Fruit fly (Drosophila melanogaster) whole organism, embryonic: ENCODE results near the gene CG15773.

Source experiments
- Ada2b ChIP-seq: fragments of 200-800 bp; sonication (Bioruptor generic); IDR thresholded peaks from 2 replicates; pipeline ENCODE4 v1.3.6; 2022; ENCODE audit warnings: missing biosample characterization, missing genetic modification characterization
- Aef1 ChIP-seq: fragments of 200-800 bp; sonication (Bioruptor generic); IDR thresholded peaks from 3 replicates; pipeline ENCODE4 v1.3.6; 2022; ENCODE audit warnings: missing biosample characterization, missing genetic modification characterization
- Asciz ChIP-seq: fragments of 200-800 bp; sonication (Bioruptor generic); optimal IDR thresholded peaks from 2 replicates; lab custom pipeline; 2017; ENCODE audit warnings: missing biosample characterization, mild to moderate bottlenecking, missing genetic modification characterization, missing genetic modification reagents
- Atf-2 ChIP-seq: fragments of 200-800 bp; sonication (Bioruptor generic); optimal IDR thresholded peaks from 2 replicates; lab custom pipeline; 2016; ENCODE audit warnings: missing biosample characterization, missing genetic modification characterization
- BEAF-32 ChIP-seq: fragments of 200-800 bp; sonication (Bioruptor generic); optimal IDR thresholded peaks from 3 replicates; lab custom pipeline; 2017; ENCODE audit warnings: missing biosample characterization, missing genetic modification characterization, mild to moderate bottlenecking, moderate library complexity, missing genetic modification reagents
- CG2678 ChIP-seq: fragments of 200-800 bp; sonication (Bioruptor generic); optimal IDR thresholded peaks from 3 replicates; lab custom pipeline; 2019; ENCODE audit warnings: missing biosample characterization, mild to moderate bottlenecking, missing genetic modification characterization, moderate library complexity
- CG2889 ChIP-seq: fragments of 200-800 bp; sonication (Bioruptor generic); IDR thresholded peaks from 3 replicates; pipeline ENCODE4 v1.3.6; 2022; ENCODE audit warnings: missing biosample characterization, missing genetic modification characterization
- CG3163 ChIP-seq: fragments of 200-800 bp; sonication (Bioruptor generic); optimal IDR thresholded peaks from 3 replicates; lab custom pipeline; 2016; ENCODE audit warnings: missing biosample characterization, missing genetic modification characterization
- CG3838 ChIP-seq: fragments of 200-800 bp; sonication (Bioruptor generic); optimal IDR thresholded peaks from 3 replicates; lab custom pipeline; 2016; ENCODE audit warnings: missing biosample characterization, missing genetic modification characterization
- CG3847 ChIP-seq: fragments of 200-800 bp; sonication (Bioruptor generic); IDR thresholded peaks from 2 replicates; pipeline ENCODE4 v1.3.6; 2022; ENCODE audit warnings: missing biosample characterization, missing genetic modification characterization
- CG4282 ChIP-seq: fragments of 200-800 bp; sonication (Bioruptor generic); optimal IDR thresholded peaks from 2 replicates; lab custom pipeline; 2016; ENCODE audit warnings: missing biosample characterization, missing genetic modification characterization
- CG4328 ChIP-seq: fragments of 200-800 bp; sonication (Bioruptor generic); optimal IDR thresholded peaks from 3 replicates; lab custom pipeline; 2017; ENCODE audit warnings: missing biosample characterization, missing genetic modification reagents, missing genetic modification characterization
- CG6254 ChIP-seq: fragments of 200-800 bp; sonication (Bioruptor generic); optimal IDR thresholded peaks from 3 replicates; lab custom pipeline; 2017; ENCODE audit warnings: mild to moderate bottlenecking, missing biosample characterization, missing genetic modification reagents, missing genetic modification characterization
- CG7839 ChIP-seq: fragments of 200-800 bp; sonication (Bioruptor generic); optimal IDR thresholded peaks from 3 replicates; lab custom pipeline; 2018; ENCODE audit warnings: missing biosample characterization, mild to moderate bottlenecking, missing genetic modification characterization, moderate library complexity
- CG8388 ChIP-seq: fragments of 200-800 bp; sonication (Bioruptor generic); optimal IDR thresholded peaks from 2 replicates; lab custom pipeline; 2019; ENCODE audit warnings: missing biosample characterization, mild to moderate bottlenecking, missing genetic modification characterization, moderate library complexity
- CG9876 ChIP-seq: fragments of 200-800 bp; sonication (Bioruptor generic); optimal IDR thresholded peaks from 2 replicates; lab custom pipeline; 2016; ENCODE audit warnings: missing biosample characterization, missing genetic modification characterization
- Camta ChIP-seq: fragments of 200-800 bp; sonication (Bioruptor generic); optimal IDR thresholded peaks from 2 replicates; lab custom pipeline; 2016; ENCODE audit warnings: missing biosample characterization, missing genetic modification characterization
- Chrac-16 ChIP-seq: fragments of 200-800 bp; sonication (Bioruptor generic); optimal IDR thresholded peaks from 3 replicates; lab custom pipeline; 2016; ENCODE audit warnings: missing biosample characterization, missing genetic modification characterization
- Deaf1 ChIP-seq: fragments of 200-800 bp; optimal IDR thresholded peaks from 3 replicates; lab custom pipeline; 2019; ENCODE audit warnings: missing biosample characterization, mild to moderate bottlenecking, missing genetic modification characterization, moderate library complexity
- Dfd ChIP-seq, 2 experiments: fragments of >200 bp; optimal IDR thresholded peaks; 2 replicates each; lab custom pipeline; 2017; ENCODE audit warnings: missing biosample characterization in 2 of 2, missing genetic modification characterization in 2 of 2
- Dip2 ChIP-seq: fragments of 200-800 bp; sonication (Bioruptor generic); IDR thresholded peaks from 2 replicates; pipeline ENCODE4 v1.3.6; 2022; ENCODE audit warnings: missing biosample characterization, missing genetic modification characterization
- Dip3 ChIP-seq: fragments of 200-800 bp; sonication (Bioruptor generic); optimal IDR thresholded peaks from 3 replicates; lab custom pipeline; 2016; ENCODE audit warnings: missing biosample characterization, missing genetic modification characterization
- Elba2 ChIP-seq: fragments of 200-800 bp; sonication (Bioruptor generic); optimal IDR thresholded peaks from 3 replicates; lab custom pipeline; 2016; ENCODE audit warnings: missing biosample characterization, missing genetic modification characterization
- Gug ChIP-seq: fragments of 200-800 bp; sonication (Bioruptor generic); IDR thresholded peaks from 4 replicates; pipeline ENCODE4 v1.3.6; 2022; ENCODE audit warnings: missing biosample characterization, missing genetic modification characterization
- Hr39 ChIP-seq: fragments of >200 bp; optimal IDR thresholded peaks from 2 replicates; lab custom pipeline; 2017
- MESR4 ChIP-seq: fragments of 200-800 bp; sonication (Bioruptor generic); optimal IDR thresholded peaks from 2 replicates; lab custom pipeline; 2018; ENCODE audit warnings: missing biosample characterization, mild to moderate bottlenecking, missing genetic modification characterization, moderate library complexity
- Nf-YB ChIP-seq: fragments of 200-800 bp; sonication (Bioruptor generic); optimal IDR thresholded peaks from 3 replicates; lab custom pipeline; 2019; ENCODE audit warnings: missing biosample characterization, mild to moderate bottlenecking, missing genetic modification characterization, moderate library complexity
- Optix ChIP-seq: fragments of 200-800 bp; sonication (Bioruptor generic); IDR thresholded peaks from 3 replicates; pipeline ENCODE4 v1.3.6; 2022; ENCODE audit warnings: missing biosample characterization, missing genetic modification characterization
- Pdp1 ChIP-seq, 2 experiments: fragments of 200-800 bp; sonication (Bioruptor generic); optimal IDR thresholded peaks; 3 replicates each; lab custom pipeline; 2016; ENCODE audit warnings: missing biosample characterization in 2 of 2, missing genetic modification characterization in 2 of 2, mild to moderate bottlenecking in 1 of 2, moderate library complexity in 1 of 2
- ab ChIP-seq: fragments of 200-800 bp; sonication (Bioruptor generic); optimal IDR thresholded peaks from 2 replicates; lab custom pipeline; 2016; ENCODE audit warnings: missing biosample characterization, missing genetic modification characterization
- ap ChIP-seq: fragments of 200-800 bp; sonication (Bioruptor generic); IDR thresholded peaks from 2 replicates; pipeline ENCODE4 v1.3.6; 2022; ENCODE audit warnings: missing biosample characterization, missing genetic modification characterization
- cato ChIP-seq: fragments of 200-800 bp; sonication (Bioruptor generic); optimal IDR thresholded peaks from 2 replicates; lab custom pipeline; 2016; ENCODE audit warnings: missing biosample characterization, missing genetic modification characterization, borderline replicate concordance
- cg ChIP-seq: fragments of 200-800 bp; sonication (Bioruptor generic); optimal IDR thresholded peaks from 3 replicates; lab custom pipeline; 2019; ENCODE audit warnings: missing biosample characterization, mild to moderate bottlenecking, missing genetic modification characterization, moderate library complexity
- crc ChIP-seq: fragments of 200-800 bp; sonication (Bioruptor generic); optimal IDR thresholded peaks from 2 replicates; lab custom pipeline; 2016; ENCODE audit warnings: missing biosample characterization, missing genetic modification characterization
- dati ChIP-seq: fragments of 200-800 bp; sonication (Bioruptor generic); IDR thresholded peaks from 2 replicates; pipeline ENCODE4 v1.3.6; 2022; ENCODE audit warnings: missing biosample characterization, missing genetic modification characterization
- dpn ChIP-seq, 2 experiments: fragments of 200-800 bp; sonication (Bioruptor generic); optimal IDR thresholded peaks; 3 replicates each; lab custom pipeline; 2016; ENCODE audit warnings: missing biosample characterization in 2 of 2, missing genetic modification characterization in 2 of 2
- esg ChIP-seq: fragments of 200-800 bp; sonication (Bioruptor generic); conservative IDR thresholded peaks from 2 replicates; pipeline ENCODE4 v1.3.6; 2022; ENCODE audit warnings: missing biosample characterization, missing genetic modification characterization
- ewg ChIP-seq: fragments of 200-800 bp; sonication (Bioruptor generic); optimal IDR thresholded peaks from 3 replicates; lab custom pipeline; 2017; ENCODE audit warnings: mild to moderate bottlenecking, missing biosample characterization, missing genetic modification reagents, missing genetic modification characterization
- fd64A ChIP-seq: fragments of 200-800 bp; sonication (Bioruptor generic); optimal IDR thresholded peaks from 3 replicates; lab custom pipeline; 2018; ENCODE audit warnings: missing biosample characterization, mild to moderate bottlenecking, missing genetic modification characterization
- fru ChIP-seq: fragments of >200 bp; optimal IDR thresholded peaks from 2 replicates; lab custom pipeline; 2017
- kay ChIP-seq: fragments of 200-800 bp; sonication (Bioruptor generic); optimal IDR thresholded peaks from 2 replicates; lab custom pipeline; 2016; ENCODE audit warnings: missing biosample characterization, missing genetic modification characterization
- lilli ChIP-seq: fragments of 200-800 bp; sonication (Bioruptor generic); optimal IDR thresholded peaks from 3 replicates; lab custom pipeline; 2016; ENCODE audit warnings: missing biosample characterization, missing genetic modification characterization
- odd ChIP-seq: fragments of 200-800 bp; sonication (Bioruptor generic); optimal IDR thresholded peaks from 2 replicates; lab custom pipeline; 2017; ENCODE audit warnings: missing biosample characterization, mild to moderate bottlenecking, missing genetic modification characterization
- pita ChIP-seq: fragments of 200-800 bp; sonication (Bioruptor generic); optimal IDR thresholded peaks from 2 replicates; lab custom pipeline; 2017; ENCODE audit warnings: missing biosample characterization, mild to moderate bottlenecking, missing genetic modification characterization
- row ChIP-seq: fragments of 200-800 bp; sonication (Bioruptor generic); IDR thresholded peaks from 3 replicates; pipeline ENCODE4 v1.3.6; 2022; ENCODE audit warnings: missing biosample characterization, missing genetic modification characterization
- schlank ChIP-seq: fragments of 200-800 bp; sonication (Bioruptor generic); optimal IDR thresholded peaks from 2 replicates; lab custom pipeline; 2018; ENCODE audit warnings: missing biosample characterization, mild to moderate bottlenecking, missing genetic modification characterization
- scrt ChIP-seq: fragments of 200-800 bp; sonication (Bioruptor generic); optimal IDR thresholded peaks from 2 replicates; lab custom pipeline; 2018; ENCODE audit warnings: missing biosample characterization, mild to moderate bottlenecking, missing genetic modification characterization, moderate library complexity
- sima ChIP-seq: fragments of 200-800 bp; sonication (Bioruptor generic); optimal IDR thresholded peaks from 2 replicates; lab custom pipeline; 2016; ENCODE audit warnings: missing biosample characterization, missing genetic modification characterization
- stc ChIP-seq: fragments of 200-800 bp; sonication (Bioruptor generic); IDR thresholded peaks from 2 replicates; pipeline ENCODE4 v1.3.6; 2022; ENCODE audit warnings: missing biosample characterization, missing genetic modification characterization
- tll ChIP-seq, 2 experiments: fragments of 200-800 bp in 1 of 2; fragments of >200 bp in 1 of 2; sonication (Bioruptor generic) in 1 of 2; optimal IDR thresholded peaks; 2 replicates each; lab custom pipeline; 2017 to 2019; ENCODE audit warnings: missing biosample characterization in 2 of 2, missing genetic modification characterization in 2 of 2, mild to moderate bottlenecking in 1 of 2, moderate library complexity in 1 of 2
- ttk ChIP-seq: fragments of 200-800 bp; sonication (Bioruptor generic); IDR thresholded peaks from 2 replicates; pipeline ENCODE4 v2.1.2; 2022; ENCODE audit warnings: missing biosample characterization, missing genetic modification characterization
- zfh2 ChIP-seq: fragments of 200-800 bp; sonication (Bioruptor generic); optimal IDR thresholded peaks from 2 replicates; lab custom pipeline; 2016; ENCODE audit warnings: missing biosample characterization, missing genetic modification characterization

CG15773 gene

DNA sequence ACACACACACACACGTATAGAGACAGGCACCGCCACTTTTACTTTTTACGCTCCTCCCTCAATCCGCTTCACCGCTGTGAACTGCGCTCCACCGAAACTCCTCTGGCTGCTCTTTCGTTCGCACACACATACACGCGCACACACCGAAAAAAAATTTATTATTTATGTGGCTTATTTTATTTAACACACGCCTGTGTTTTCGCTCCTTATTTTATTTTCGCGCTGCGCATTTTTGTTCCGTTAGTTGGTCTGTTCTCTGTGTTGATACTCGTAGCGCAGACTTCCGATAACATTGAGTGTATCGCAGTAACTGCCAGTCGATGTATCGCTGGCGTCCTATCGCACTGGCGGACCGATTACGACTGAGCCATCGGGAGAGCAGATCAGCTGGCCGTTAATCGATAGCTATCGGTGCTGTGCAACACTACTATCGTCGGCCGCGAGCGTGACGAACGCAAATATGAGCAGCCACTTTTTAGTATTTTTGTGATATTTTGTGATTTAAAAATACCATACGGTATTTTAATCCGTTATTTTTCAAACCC is 5.2 kb downstream of the CG15773 start, which contains the start of gene Snx27 (continued):
- TF ChIP-seq Dip3, result peak; percentile 20
- TF ChIP-seq CG4328 (GFP tag; lab: Kevin White, UChicago), result no peak
- TF ChIP-seq Asciz (GFP tag; lab: Kevin White, UChicago), result no peak
- no peak for TF ChIP-seq scrt
- no peak for TF ChIP-seq Dfd (GFP tag; optimal IDR thresholded peaks at IDR 0.05; lab: Kevin White, UChicago)
- TF ChIP-seq Optix (GFP tag; lab: Robert Waterston, UW), result no peak
- TF ChIP-seq Elba2 (GFP tag; lab: Kevin White, UChicago), result no peak
- no peak for TF ChIP-seq cato (GFP tag; lab: Kevin White, UChicago)
- no peak for TF ChIP-seq CG7839 (tag; lab: Kevin White, UChicago)
- TF ChIP-seq Atf-2, result peak; percentile 10
- peak; percentile 70 for TF ChIP-seq cg (GFP tag; lab: Kevin White, UChicago)
- TF ChIP-seq BEAF-32 (GFP tag; lab: Kevin White, UChicago), result peak; percentile 100
- TF ChIP-seq CG3163 (GFP tag; lab: Kevin White, UChicago), result peak; percentile 44
- TF ChIP-seq CG9876 (GFP tag; lab: Kevin White, UChicago), result peak; percentile 46
- TF ChIP-seq stc (GFP tag; lab: Robert Waterston, UW), result no peak
- no peak for TF ChIP-seq fru (lab: Kevin White, UChicago)
- TF ChIP-seq kay, result no peak
- TF ChIP-seq lilli, result peak; percentile 58
- peak; percentile 18 for TF ChIP-seq odd
- TF ChIP-seq Deaf1, result no peak
- peak; percentile 4 for TF ChIP-seq Nf-YB (GFP tag; lab: Kevin White, UChicago)
- TF ChIP-seq Hr39 (lab: Kevin White, UChicago), result no peak
- TF ChIP-seq Camta (GFP tag; lab: Kevin White, UChicago), result peak; percentile 6
- TF ChIP-seq Dip2 (GFP tag; lab: Robert Waterston, UW), result no peak
- no peak for TF ChIP-seq fd64A
- peak; percentile 57 for TF ChIP-seq row (GFP tag; lab: Robert Waterston, UW)
- no peak for TF ChIP-seq CG2889
- TF ChIP-seq ewg, result peak; percentile 23
- TF ChIP-seq CG3838 (GFP tag; lab: Kevin White, UChicago), result no peak
- TF ChIP-seq dati (GFP tag; lab: Robert Waterston, UW), result no peak
- peak; percentile 11 to 74 for TF ChIP-seq Pdp1 (GFP tag; optimal IDR thresholded peaks at IDR 0.05; lab: Kevin White, UChicago)
- TF ChIP-seq sima (GFP tag; lab: Kevin White, UChicago), result no peak
- TF ChIP-seq CG8388 (GFP tag; lab: Kevin White, UChicago), result peak; percentile 25
- TF ChIP-seq CG4282 (GFP tag; lab: Kevin White, UChicago), result no peak
- TF ChIP-seq Gug (GFP tag; lab: Robert Waterston, UW), result peak; percentile 58; the same call in 1 of the 4 replicates
- TF ChIP-seq tll (GFP tag; optimal IDR thresholded peaks at IDR 0.05; lab: Kevin White, UChicago), result no peak
- no peak for TF ChIP-seq Ada2b
- peak; percentile 11 for TF ChIP-seq CG2678 (tag; lab: Kevin White, UChicago)
- TF ChIP-seq CG3847 (GFP tag; lab: Robert Waterston, UW), result peak; percentile 87
- no peak for TF ChIP-seq CG6254
- TF ChIP-seq Aef1 (GFP tag; lab: Robert Waterston, UW), result peak; percentile 36; the same call in 1 of the 3 replicates
- peak; percentile 63 for TF ChIP-seq zfh2
- TF ChIP-seq MESR4 (GFP tag; lab: Kevin White, UChicago), result peak; percentile 76
- peak; percentile 32 to 68 for TF ChIP-seq dpn (GFP tag; optimal IDR thresholded peaks at IDR 0.05; lab: Kevin White, UChicago)
- TF ChIP-seq ttk (GFP tag; lab: Robert Waterston, UW), result no peak
- peak; percentile 12 for TF ChIP-seq crc (GFP tag; lab: Kevin White, UChicago)
- no peak for TF ChIP-seq ap (GFP tag; lab: Robert Waterston, UW)
- peak; percentile 12 for TF ChIP-seq Chrac-16
- no peak for TF ChIP-seq ab
- TF ChIP-seq esg (GFP tag; lab: Robert Waterston, UW), result no peak
- no peak for TF ChIP-seq pita (GFP tag; lab: Kevin White, UChicago)
- TF ChIP-seq schlank (tag; lab: Kevin White, UChicago), result no peak
